Worm (Caenorhabditis elegans) whole organism, L1 larva: ENCODE data around the gene valv-1.

Source experiments
- C04F5.9 ChIP-seq: sonication (generic microtip); optimal IDR thresholded peaks from 2 replicates; lab custom pipeline; 2016; ENCODE audit warnings: missing genetic modification characterization, missing compliant biosample characterization
- C34B4.2 ChIP-seq: sonication (generic microtip); optimal IDR thresholded peaks from 2 replicates; lab custom pipeline; 2017; ENCODE audit warnings: mild to moderate bottlenecking, missing genetic modification characterization, missing compliant biosample characterization
- ama-1 ChIP-seq: fragments of 150-350 bp; optimal IDR thresholded peaks from 2 replicates; lab custom pipeline; 2014
- blmp-1 ChIP-seq: fragments of 150-350 bp; optimal IDR thresholded peaks from 2 replicates; lab custom pipeline; 2014; ENCODE audit warnings: missing biosample characterization, missing genetic modification characterization
- ceh-63 ChIP-seq: fragments of 200-800 bp; sonication (Bioruptor generic); optimal IDR thresholded peaks from 2 replicates; lab custom pipeline; 2018; ENCODE audit warnings: mild to moderate bottlenecking, missing genetic modification characterization, missing compliant biosample characterization
- ceh-8 ChIP-seq: fragments of 200-800 bp; sonication (Bioruptor generic); optimal IDR thresholded peaks from 2 replicates; lab custom pipeline; 2018; ENCODE audit warnings: mild to moderate bottlenecking, missing genetic modification characterization, moderate library complexity, missing compliant biosample characterization
- ceh-82 ChIP-seq, 3 experiments: fragments of 150-350 bp in 1 of 3; sonication (generic microtip) in 2 of 3; optimal IDR thresholded peaks; 2 replicates each; lab custom pipeline; 2014 to 2017; ENCODE audit warnings: missing biosample characterization in 3 of 3, missing genetic modification characterization in 3 of 3
- ceh-90 ChIP-seq: sonication (generic microtip); optimal IDR thresholded peaks from 2 replicates; lab custom pipeline; 2016; ENCODE audit warnings: missing genetic modification characterization, missing compliant biosample characterization
- ces-1 ChIP-seq: fragments of 150-350 bp; optimal IDR thresholded peaks from 2 replicates; lab custom pipeline; 2014; ENCODE audit warnings: missing biosample characterization, missing genetic modification reagents, missing genetic modification characterization
- dpl-1 ChIP-seq, 3 experiments: fragments of 150-350 bp in 2 of 3; sonication (generic microtip) in 1 of 3; optimal IDR thresholded peaks; 2 replicates each; lab custom pipeline; 2014 to 2017; ENCODE audit warnings: missing biosample characterization in 3 of 3, missing genetic modification characterization in 3 of 3, missing genetic modification reagents in 3 of 3
- dsc-1 ChIP-seq: sonication (generic microtip); optimal IDR thresholded peaks from 2 replicates; lab custom pipeline; 2016; ENCODE audit warnings: mild to moderate bottlenecking, missing genetic modification characterization, missing compliant biosample characterization
- efl-1 ChIP-seq, 4 experiments: fragments of 150-350 bp; optimal IDR thresholded peaks in 3 of 4; peaks in 1 of 4; 1 replicate in 1 of 4; 2 replicates in 3 of 4; lab custom pipeline; 2014; ENCODE audit warnings: missing biosample characterization in 2 of 4, missing genetic modification characterization in 2 of 4, missing genetic modification reagents in 2 of 4
- efl-3 ChIP-seq: fragments of 200-800 bp; sonication (Bioruptor generic); optimal IDR thresholded peaks from 2 replicates; lab custom pipeline; 2018; ENCODE audit warnings: mild to moderate bottlenecking, missing genetic modification characterization, missing compliant biosample characterization
- elt-2 ChIP-seq: sonication (generic microtip); optimal IDR thresholded peaks from 2 replicates; lab custom pipeline; 2016; ENCODE audit warnings: missing genetic modification characterization, mild to moderate bottlenecking, inconsistent platforms, missing compliant biosample characterization, missing genetic modification reagents
- elt-3 ChIP-seq, 6 experiments: fragments of 150-350 bp in 1 of 6; sonication (generic microtip); optimal IDR thresholded peaks; 2 replicates each; lab custom pipeline; 2017 to 2018; ENCODE audit warnings: missing biosample characterization in 6 of 6, missing genetic modification characterization in 6 of 6, inconsistent platforms in 1 of 6
- ets-5 ChIP-seq: fragments of 200-800 bp; sonication (Bioruptor generic); IDR thresholded peaks from 2 replicates; pipeline ENCODE4 v1.3.6; 2022; ENCODE audit warnings: missing genetic modification characterization, missing compliant biosample characterization
- fkh-4 ChIP-seq: sonication (generic microtip); optimal IDR thresholded peaks from 2 replicates; lab custom pipeline; 2016; ENCODE audit warnings: missing compliant biosample characterization, missing genetic modification characterization, borderline replicate concordance
- fos-1 ChIP-seq: fragments of 150-350 bp; optimal IDR thresholded peaks from 2 replicates; lab custom pipeline; 2014; ENCODE audit warnings: missing biosample characterization, missing genetic modification characterization
- grh-1 ChIP-seq: fragments of 200-800 bp; sonication (Bioruptor generic); IDR thresholded peaks from 2 replicates; pipeline ENCODE4 v1.3.6; 2022; ENCODE audit warnings: missing genetic modification reagents, missing genetic modification characterization, missing compliant biosample characterization
- jun-1 ChIP-seq: fragments of 150-350 bp; optimal IDR thresholded peaks from 2 replicates; lab custom pipeline; 2014; ENCODE audit warnings: missing biosample characterization, missing genetic modification reagents, missing genetic modification characterization
- lin-35 ChIP-seq, 2 experiments: fragments of 150-350 bp; optimal IDR thresholded peaks; 2 replicates each; lab custom pipeline; 2014; ENCODE audit warnings: missing biosample characterization in 2 of 2, missing genetic modification characterization in 2 of 2, missing genetic modification reagents in 2 of 2
- lin-39 ChIP-seq: fragments of 150-350 bp; optimal IDR thresholded peaks from 2 replicates; lab custom pipeline; 2014; ENCODE audit warnings: missing biosample characterization, missing genetic modification reagents, missing genetic modification characterization
- lir-3 ChIP-seq: sonication (generic microtip); optimal IDR thresholded peaks from 2 replicates; lab custom pipeline; 2016; ENCODE audit warnings: mild to moderate bottlenecking, missing genetic modification characterization, moderate library complexity, missing compliant biosample characterization; ENCODE audit not compliant: poor library complexity
- lsy-2 ChIP-seq, 2 experiments: fragments of 150-350 bp; optimal IDR thresholded peaks; 2 replicates each; lab custom pipeline; 2014; ENCODE audit warnings: missing biosample characterization in 2 of 2, missing genetic modification characterization in 2 of 2
- mep-1 ChIP-seq: fragments of 150-350 bp; optimal IDR thresholded peaks from 2 replicates; lab custom pipeline; 2014; ENCODE audit warnings: missing biosample characterization, missing genetic modification characterization
- nhr-11 ChIP-seq: fragments of 150-350 bp; optimal IDR thresholded peaks from 2 replicates; lab custom pipeline; 2014; ENCODE audit warnings: missing biosample characterization, missing genetic modification characterization
- nhr-19 ChIP-seq: fragments of 200-800 bp; sonication (Bioruptor generic); conservative IDR thresholded peaks from 2 replicates; pipeline ENCODE4 v1.3.6; 2022; ENCODE audit warnings: missing genetic modification characterization, missing compliant biosample characterization
- nhr-47 ChIP-seq: sonication (generic microtip); optimal IDR thresholded peaks from 2 replicates; lab custom pipeline; 2016; ENCODE audit warnings: mild to moderate bottlenecking, missing genetic modification characterization, moderate library complexity, missing compliant biosample characterization
- nhr-71 ChIP-seq: sonication (generic microtip); optimal IDR thresholded peaks from 2 replicates; lab custom pipeline; 2016; ENCODE audit warnings: mild to moderate bottlenecking, missing genetic modification characterization, moderate library complexity, missing compliant biosample characterization
- nhr-77 ChIP-seq: fragments of 150-350 bp; optimal IDR thresholded peaks from 2 replicates; lab custom pipeline; 2014; ENCODE audit warnings: missing biosample characterization, missing genetic modification characterization
- nhr-84 ChIP-seq: sonication (generic microtip); optimal IDR thresholded peaks from 2 replicates; lab custom pipeline; 2017; ENCODE audit warnings: missing biosample characterization, missing genetic modification characterization
- nhr-85 ChIP-seq: sonication (generic microtip); peaks from one replicate; lab custom pipeline; 2016; ENCODE audit warnings: missing genetic modification characterization, inconsistent platforms, missing compliant biosample characterization
- nhr-90 ChIP-seq: sonication (generic microtip); optimal IDR thresholded peaks from 2 replicates; lab custom pipeline; 2016; ENCODE audit warnings: mild to moderate bottlenecking, missing genetic modification characterization, missing compliant biosample characterization; ENCODE audit not compliant: poor library complexity
- rnt-1 ChIP-seq: sonication (generic microtip); optimal IDR thresholded peaks from 2 replicates; lab custom pipeline; 2016; ENCODE audit warnings: mild to moderate bottlenecking, missing genetic modification characterization, moderate library complexity, missing compliant biosample characterization
- skn-1 ChIP-seq: fragments of 150-350 bp; optimal IDR thresholded peaks from 2 replicates; lab custom pipeline; 2014; ENCODE audit warnings: missing biosample characterization, missing genetic modification characterization
- snpc-4 ChIP-seq: fragments of 150-350 bp; optimal IDR thresholded peaks from 2 replicates; lab custom pipeline; 2014; ENCODE audit warnings: missing biosample characterization, missing genetic modification characterization
- snu-23 ChIP-seq: sonication (generic microtip); optimal IDR thresholded peaks from 2 replicates; lab custom pipeline; 2016; ENCODE audit warnings: missing genetic modification characterization, missing compliant biosample characterization
- sox-4 ChIP-seq: sonication (generic microtip); optimal IDR thresholded peaks from 2 replicates; lab custom pipeline; 2016; ENCODE audit warnings: missing genetic modification characterization, missing compliant biosample characterization
- sup-37 ChIP-seq: fragments of 200-800 bp; sonication (Bioruptor generic); optimal IDR thresholded peaks from 2 replicates; lab custom pipeline; 2018; ENCODE audit warnings: mild to moderate bottlenecking, missing genetic modification characterization, missing compliant biosample characterization
- tbx-2 ChIP-seq: sonication (generic microtip); optimal IDR thresholded peaks from 2 replicates; lab custom pipeline; 2016; ENCODE audit warnings: missing genetic modification characterization, missing compliant biosample characterization
- unc-130 ChIP-seq: fragments of 150-350 bp; optimal IDR thresholded peaks from 2 replicates; lab custom pipeline; 2017; ENCODE audit warnings: missing biosample characterization, missing genetic modification characterization, inconsistent platforms
- unc-62 ChIP-seq: fragments of 150-350 bp; optimal IDR thresholded peaks from 2 replicates; lab custom pipeline; 2014; ENCODE audit warnings: missing biosample characterization, missing genetic modification reagents, missing genetic modification characterization
- unc-86 ChIP-seq: sonication (generic microtip); optimal IDR thresholded peaks from 2 replicates; lab custom pipeline; 2016; ENCODE audit warnings: missing genetic modification characterization, missing compliant biosample characterization
- unc-98 ChIP-seq: fragments of 200-800 bp; sonication (Bioruptor generic); IDR thresholded peaks from 2 replicates; pipeline ENCODE4 v1.3.6; 2022; ENCODE audit warnings: missing genetic modification characterization, missing compliant biosample characterization
- xbp-1 ChIP-seq: sonication (generic microtip); optimal IDR thresholded peaks from 2 replicates; lab custom pipeline; 2016; ENCODE audit warnings: missing genetic modification characterization, missing compliant biosample characterization
- ztf-11 ChIP-seq, 2 experiments: sonication (generic microtip); optimal IDR thresholded peaks; 2 replicates each; lab custom pipeline; 2016 to 2017; ENCODE audit warnings: missing genetic modification characterization in 2 of 2, missing biosample characterization in 1 of 2, missing compliant biosample characterization in 1 of 2

The valv-1 gene

ce11 chrIV:7487554-7488456 is 42.7 kb upstream of the valv-1 start, which contains the start of the genes his-60 and his-59 (continued):
- TF ChIP-seq rnt-1 (tag; lab: Kevin White, UChicago): peak; percentile 31
- TF ChIP-seq fkh-4 (tag; lab: Kevin White, UChicago): no peak
- TF ChIP-seq blmp-1: no peak
- TF ChIP-seq ztf-11 (tag; optimal IDR thresholded peaks at IDR 0.05; lab: Kevin White, UChicago): peak in 1 of 2 experiments; percentile 93
- no peak for TF ChIP-seq dsc-1 (tag; lab: Kevin White, UChicago)
- TF ChIP-seq skn-1 (tag; lab: Kevin White, UChicago): no peak
- peak; percentile 55 for TF ChIP-seq snu-23 (GFP tag; lab: Kevin White, UChicago)
- TF ChIP-seq ces-1 (GFP tag; lab: Kevin White, UChicago): no peak
- no peak for TF ChIP-seq C34B4.2
- TF ChIP-seq, all 84 proteins: peak for 21

- TF ChIP-seq unc-130 (tag; lab: Kevin White, UChicago) (no peak), lin-39 (tag; lab: Kevin White, UChicago) (no peak), xbp-1 (tag; lab: Kevin White, UChicago) (peak; percentile 36), ceh-63 (GFP tag; lab: Kevin White, UChicago) (no peak), nhr-11 (tag; lab: Kevin White, UChicago) (no peak), efl-3 (GFP tag; lab: Kevin White, UChicago) (peak; percentile 13), lin-35 (GFP tag; optimal IDR thresholded peaks at IDR 0.05; lab: Kevin White, UChicago) (peak in 1 of 2 experiments; percentile 20), jun-1 (tag; lab: Kevin White, UChicago) (peak; percentile 61), fkh-4 (tag; lab: Kevin White, UChicago) (no peak), sox-4 (no peak), nhr-19 (GFP tag; lab: Robert Waterston, UW) (no peak; the same call in 1 of the 2 replicates), efl-1 (optimal IDR thresholded peaks at IDR 0.05; lab: Kevin White, UChicago) (peak; percentile 45), efl-1 (GFP tag; optimal IDR thresholded peaks at IDR 0.05 in 1 of 2; lab: Kevin White, UChicago) (peak in 1 of 2 experiments; percentile 57), ceh-82 (tag; optimal IDR thresholded peaks at IDR 0.05; lab: Kevin White, UChicago) (peak in 2 of 3 experiments; percentile 23 to 42), unc-86 (tag; lab: Kevin White, UChicago) (peak; percentile 80), lsy-2 (tag; optimal IDR thresholded peaks at IDR 0.05; lab: Kevin White, UChicago) (peak in 1 of 2 experiments; percentile 50), ztf-11 (tag; optimal IDR thresholded peaks at IDR 0.05; lab: Kevin White, UChicago) (peak in 1 of 2 experiments; percentile 93), lir-3 (no peak), nhr-71 (peak; percentile 67), ets-5 (GFP tag; lab: Robert Waterston, UW) (no peak), snpc-4 (tag; lab: Kevin White, UChicago) (peak; percentile 25), nhr-85 (peak; percentile 82), C04F5.9 (tag; lab: Kevin White, UChicago) (no peak), snu-23 (GFP tag; lab: Kevin White, UChicago) (peak; percentile 59), sup-37 (no peak), tbx-2 (peak; percentile 52), nhr-84 (tag; lab: Kevin White, UChicago) (no peak), ceh-90 (tag; lab: Kevin White, UChicago) (no peak), unc-62 (GFP tag; lab: Kevin White, UChicago) (no peak), nhr-90 (tag; lab: Kevin White, UChicago) (peak; percentile 34), elt-2 (tag; lab: Kevin White, UChicago) (no peak), fos-1 (tag; lab: Kevin White, UChicago) (no peak), mep-1 (tag; lab: Kevin White, UChicago) (peak; percentile 54), grh-1 (GFP tag; lab: Robert Waterston, UW) (peak; percentile 60), unc-98 (GFP tag; lab: Robert Waterston, UW) (no peak), elt-3 (tag; optimal IDR thresholded peaks at IDR 0.05; lab: Kevin White, UChicago) (no peak), ama-1 (lab: Kevin White, UChicago) (no peak), nhr-77 (tag; lab: Kevin White, UChicago) (no peak), dpl-1 (GFP tag; optimal IDR thresholded peaks at IDR 0.05; lab: Kevin White, UChicago) (peak in 2 of 3 experiments; percentile 27 to 45), nhr-47 (tag; lab: Kevin White, UChicago) (peak; percentile 59), ceh-8 (no peak)
Observed at ce11 chrIV:7486201-7486947, 41.2 kb upstream of the valv-1 start, which contains the start of the genes his-61 and his-62. TSS of gene his-61 (minus strand) at chrIV:7486217. TSS of gene his-62 (plus strand) at chrIV:7486545.
